Worm (Caenorhabditis elegans): ENCODE measurements around the gene nlp-70.

ce11 chrV:312421-312820 lies 39.7 kb upstream of the nlp-70 start, which contains the start of gene nhr-15:
- TF ChIP-seq ceh-22 (tag; optimal IDR thresholded peaks at IDR 0.05) (no peak), ceh-34 (tag; optimal IDR thresholded peaks at IDR 0.05) (no peak), gmeb-2 (tag; optimal IDR thresholded peaks at IDR 0.05) (no peak), pax-1 (tag; optimal IDR thresholded peaks at IDR 0.05) (no peak), ama-1 (optimal IDR thresholded peaks at IDR 0.05) (no peak), pqm-1 (tag; optimal IDR thresholded peaks at IDR 0.05) (no peak), ceh-9 (tag; optimal IDR thresholded peaks at IDR 0.05) (no peak), ceh-30 (tag; optimal IDR thresholded peaks at IDR 0.05) (no peak), fkh-10 (GFP tag; optimal IDR thresholded peaks at IDR 0.05) (no peak)

All from whole organism, late embryonic.